Fruit fly (Drosophila melanogaster) whole organism, embryonic: ENCODE data around the gene ninaD.
A peak's percentile ranks its signal among the peaks of the same experiment; 100 is the strongest.

ENCODE experiments used
- Aef1 ChIP-seq: fragments of 200-800 bp; sonication (Bioruptor generic); IDR thresholded peaks from 3 replicates; pipeline ENCODE4 v1.3.6; 2022; ENCODE audit warnings: missing biosample characterization, missing genetic modification characterization
- Atf3 ChIP-seq: fragments of 200-800 bp; sonication (Bioruptor generic); optimal IDR thresholded peaks from 3 replicates; lab custom pipeline; 2016; ENCODE audit warnings: missing biosample characterization, missing genetic modification characterization
- CG10267 ChIP-seq: fragments of 200-800 bp; sonication (Bioruptor generic); optimal IDR thresholded peaks from 2 replicates; lab custom pipeline; 2018; ENCODE audit warnings: missing biosample characterization, mild to moderate bottlenecking, missing genetic modification characterization, moderate library complexity
- CG11456 ChIP-seq: fragments of 200-800 bp; sonication (Bioruptor generic); IDR thresholded peaks from 3 replicates; pipeline ENCODE4 v1.3.6; 2022; ENCODE audit warnings: missing biosample characterization, missing genetic modification characterization
- CG12071 ChIP-seq: fragments of 200-800 bp; sonication (Bioruptor generic); optimal IDR thresholded peaks from 3 replicates; lab custom pipeline; 2018; ENCODE audit warnings: missing biosample characterization, mild to moderate bottlenecking, missing genetic modification characterization
- CG12236 ChIP-seq: fragments of 200-800 bp; sonication (Bioruptor generic); optimal IDR thresholded peaks from 2 replicates; lab custom pipeline; 2016; ENCODE audit warnings: missing biosample characterization, missing genetic modification characterization
- CG14667 ChIP-seq: fragments of 200-800 bp; sonication (Bioruptor generic); IDR thresholded peaks from 2 replicates; pipeline ENCODE4 v1.3.6; 2022; ENCODE audit warnings: missing biosample characterization, missing genetic modification characterization
- CG15073 ChIP-seq: fragments of 200-800 bp; sonication (Bioruptor generic); optimal IDR thresholded peaks from 2 replicates; lab custom pipeline; 2016; ENCODE audit warnings: missing biosample characterization, missing genetic modification characterization
- CG15514 ChIP-seq: fragments of 200-800 bp; sonication (Bioruptor generic); optimal IDR thresholded peaks from 3 replicates; lab custom pipeline; 2017; ENCODE audit warnings: missing biosample characterization, missing genetic modification characterization, mild to moderate bottlenecking, moderate library complexity, missing genetic modification reagents
- CG18619 ChIP-seq: fragments of 200-800 bp; sonication (Bioruptor generic); optimal IDR thresholded peaks from 3 replicates; lab custom pipeline; 2017; ENCODE audit warnings: missing biosample characterization, mild to moderate bottlenecking, missing genetic modification characterization
- CG32767 ChIP-seq: fragments of 200-800 bp; sonication (Bioruptor generic); IDR thresholded peaks from 2 replicates; pipeline ENCODE4 v1.3.6; 2022; ENCODE audit warnings: missing biosample characterization, missing genetic modification characterization
- CG3838 ChIP-seq: fragments of 200-800 bp; sonication (Bioruptor generic); optimal IDR thresholded peaks from 3 replicates; lab custom pipeline; 2016; ENCODE audit warnings: missing biosample characterization, missing genetic modification characterization
- CG4854 ChIP-seq: fragments of 200-800 bp; sonication (Bioruptor generic); optimal IDR thresholded peaks from 2 replicates; lab custom pipeline; 2016; ENCODE audit warnings: missing biosample characterization, missing genetic modification characterization, inconsistent platforms
- CG7928 ChIP-seq: fragments of 200-800 bp; sonication (Bioruptor generic); optimal IDR thresholded peaks from 2 replicates; lab custom pipeline; 2017; ENCODE audit warnings: missing biosample characterization, mild to moderate bottlenecking, missing genetic modification characterization
- CG8290 ChIP-seq, 3 experiments: fragments of 200-800 bp; sonication (Bioruptor generic); optimal IDR thresholded peaks; 2 replicates each; lab custom pipeline; 2016 to 2019; ENCODE audit warnings: missing biosample characterization in 3 of 3, missing genetic modification characterization in 3 of 3, mild to moderate bottlenecking in 2 of 3, moderate library complexity in 1 of 3
- CG8944 ChIP-seq: fragments of 200-800 bp; sonication (Bioruptor generic); optimal IDR thresholded peaks from 3 replicates; lab custom pipeline; 2016; ENCODE audit warnings: missing biosample characterization, missing genetic modification characterization
- E2f1 ChIP-seq: fragments of 200-800 bp; sonication (Bioruptor generic); IDR thresholded peaks from 2 replicates; pipeline ENCODE4 v1.3.6; 2022; ENCODE audit warnings: missing biosample characterization, missing genetic modification characterization
- Fer2 ChIP-seq: fragments of 200-800 bp; sonication (Bioruptor generic); optimal IDR thresholded peaks from 2 replicates; lab custom pipeline; 2018; ENCODE audit warnings: missing biosample characterization, mild to moderate bottlenecking, missing genetic modification characterization, moderate library complexity
- GATAe ChIP-seq: fragments of 200-800 bp; sonication (Bioruptor generic); conservative IDR thresholded peaks from 2 replicates; pipeline ENCODE4 v1.3.6; 2022; ENCODE audit warnings: missing biosample characterization, missing genetic modification characterization
- HLH4C ChIP-seq: fragments of 200-800 bp; sonication (Bioruptor generic); IDR thresholded peaks from 3 replicates; pipeline ENCODE4 v1.3.6; 2022; ENCODE audit warnings: missing biosample characterization, missing genetic modification characterization; ENCODE audit not compliant: partially characterized antibody
- Hr39 ChIP-seq: fragments of >200 bp; optimal IDR thresholded peaks from 2 replicates; lab custom pipeline; 2017
- Hr51 ChIP-seq, 2 experiments: fragments of 200-800 bp; sonication (Bioruptor generic); optimal IDR thresholded peaks; 2 replicates in 1 of 2; 3 replicates in 1 of 2; lab custom pipeline; 2016 to 2018; ENCODE audit warnings: missing biosample characterization in 2 of 2, missing genetic modification characterization in 2 of 2, mild to moderate bottlenecking in 1 of 2, moderate library complexity in 1 of 2
- Lim3 ChIP-seq: fragments of 200-800 bp; sonication (Bioruptor generic); IDR thresholded peaks from 2 replicates; pipeline ENCODE4 v1.3.6; 2022; ENCODE audit warnings: missing biosample characterization, missing genetic modification characterization
- Mad ChIP-seq: fragments of 200-800 bp; sonication (Bioruptor generic); optimal IDR thresholded peaks from 2 replicates; lab custom pipeline; 2016; ENCODE audit warnings: missing biosample characterization, missing genetic modification characterization
- Meics ChIP-seq: fragments of 200-800 bp; sonication (Bioruptor generic); optimal IDR thresholded peaks from 2 replicates; lab custom pipeline; 2017; ENCODE audit warnings: missing biosample characterization, mild to moderate bottlenecking, missing genetic modification characterization
- Mrtf ChIP-seq: fragments of 200-800 bp; sonication (Bioruptor generic); IDR thresholded peaks from 3 replicates; pipeline ENCODE4 v1.3.6; 2022; ENCODE audit warnings: missing biosample characterization, missing genetic modification characterization
- Rfx ChIP-seq: fragments of 200-800 bp; sonication (Bioruptor generic); IDR thresholded peaks from 2 replicates; pipeline ENCODE4 v1.3.6; 2022; ENCODE audit warnings: missing biosample characterization, missing genetic modification characterization
- Scr ChIP-seq: fragments of 200-800 bp; sonication (Bioruptor generic); IDR thresholded peaks from 2 replicates; pipeline ENCODE4 v1.3.6; 2022; ENCODE audit warnings: missing biosample characterization, missing genetic modification characterization; ENCODE audit not compliant: partially characterized antibody
- Xrp1 ChIP-seq: fragments of 200-800 bp; sonication (Bioruptor generic); IDR thresholded peaks from 2 replicates; pipeline ENCODE4 v1.3.6; 2022; ENCODE audit warnings: missing biosample characterization, missing genetic modification characterization
- bab2 ChIP-seq: fragments of 200-800 bp; sonication (Bioruptor generic); optimal IDR thresholded peaks from 2 replicates; lab custom pipeline; 2016; ENCODE audit warnings: missing biosample characterization, missing genetic modification characterization
- cas ChIP-seq: fragments of 200-800 bp; sonication (Bioruptor generic); IDR thresholded peaks from 2 replicates; pipeline ENCODE4 v1.3.6; 2022; ENCODE audit warnings: missing biosample characterization, missing genetic modification characterization
- croc ChIP-seq: fragments of 200-800 bp; sonication (Bioruptor generic); conservative IDR thresholded peaks from 3 replicates; pipeline ENCODE4 v1.3.6; 2022; ENCODE audit warnings: missing biosample characterization, missing genetic modification characterization
- fd102C ChIP-seq: fragments of 200-800 bp; sonication (Bioruptor generic); optimal IDR thresholded peaks from 2 replicates; lab custom pipeline; 2018; ENCODE audit warnings: missing biosample characterization, mild to moderate bottlenecking, missing genetic modification characterization, moderate library complexity
- fd64A ChIP-seq: fragments of 200-800 bp; sonication (Bioruptor generic); optimal IDR thresholded peaks from 3 replicates; lab custom pipeline; 2018; ENCODE audit warnings: missing biosample characterization, mild to moderate bottlenecking, missing genetic modification characterization
- gce ChIP-seq: fragments of 200-800 bp; sonication (Bioruptor generic); IDR thresholded peaks from 3 replicates; pipeline ENCODE4 v1.3.6; 2022; ENCODE audit warnings: missing biosample characterization, missing genetic modification characterization
- grn ChIP-seq: fragments of 200-800 bp; sonication (Bioruptor generic); optimal IDR thresholded peaks from 3 replicates; lab custom pipeline; 2017; ENCODE audit warnings: missing biosample characterization, missing genetic modification characterization
- h ChIP-seq: fragments of >200 bp; optimal IDR thresholded peaks from 2 replicates; lab custom pipeline; 2017
- nerfin-1 ChIP-seq: fragments of 200-800 bp; sonication (Bioruptor generic); optimal IDR thresholded peaks from 3 replicates; lab custom pipeline; 2019; ENCODE audit warnings: missing biosample characterization, mild to moderate bottlenecking, missing genetic modification characterization, moderate library complexity
- row ChIP-seq: fragments of 200-800 bp; sonication (Bioruptor generic); IDR thresholded peaks from 3 replicates; pipeline ENCODE4 v1.3.6; 2022; ENCODE audit warnings: missing biosample characterization, missing genetic modification characterization
- seq ChIP-seq: fragments of 200-800 bp; sonication (Bioruptor generic); IDR thresholded peaks from 2 replicates; pipeline ENCODE4 v1.3.6; 2022; ENCODE audit warnings: missing biosample characterization, missing genetic modification characterization
- slou ChIP-seq: fragments of 200-800 bp; sonication (Bioruptor generic); optimal IDR thresholded peaks from 3 replicates; lab custom pipeline; 2016; ENCODE audit warnings: missing biosample characterization, missing genetic modification characterization
- so ChIP-seq: fragments of 200-800 bp; sonication (Bioruptor generic); IDR thresholded peaks from 3 replicates; pipeline ENCODE4 v1.3.6; 2022; ENCODE audit warnings: missing biosample characterization, missing genetic modification characterization
- sqz ChIP-seq: fragments of 200-800 bp; sonication (Bioruptor generic); optimal IDR thresholded peaks from 3 replicates; lab custom pipeline; 2018; ENCODE audit warnings: missing biosample characterization, mild to moderate bottlenecking, missing genetic modification characterization
- tio ChIP-seq: fragments of 200-800 bp; sonication (Bioruptor generic); optimal IDR thresholded peaks from 2 replicates; lab custom pipeline; 2017; ENCODE audit warnings: missing biosample characterization, missing genetic modification characterization, inconsistent platforms
- tna ChIP-seq: fragments of 200-800 bp; sonication (Bioruptor generic); IDR thresholded peaks from 2 replicates; pipeline ENCODE4 v1.3.6; 2022; ENCODE audit warnings: missing biosample characterization, missing genetic modification characterization; ENCODE audit not compliant: partially characterized antibody
- vfl ChIP-seq: fragments of 200-800 bp; sonication (Bioruptor generic); optimal IDR thresholded peaks from 2 replicates; lab custom pipeline; 2016; ENCODE audit warnings: missing biosample characterization, missing genetic modification characterization
- wek ChIP-seq: fragments of 200-800 bp; sonication (Bioruptor generic); optimal IDR thresholded peaks from 3 replicates; lab custom pipeline; 2018; ENCODE audit warnings: missing biosample characterization, mild to moderate bottlenecking, missing genetic modification characterization, moderate library complexity
- zen ChIP-seq: fragments of 200-800 bp; sonication (Bioruptor generic); optimal IDR thresholded peaks from 3 replicates; lab custom pipeline; 2018; ENCODE audit warnings: missing biosample characterization, mild to moderate bottlenecking, missing genetic modification characterization, moderate library complexity
- zf30C ChIP-seq: fragments of 200-800 bp; sonication (Bioruptor generic); optimal IDR thresholded peaks from 3 replicates; lab custom pipeline; 2018; ENCODE audit warnings: missing biosample characterization, mild to moderate bottlenecking, missing genetic modification characterization

Gene ninaD

dm6 chr2L:18112435-18112834 is 31.0 kb downstream of the ninaD start:
- TF ChIP-seq CG8944 (GFP tag; lab: Kevin White, UChicago) (no peak), nerfin-1 (tag; lab: Kevin White, UChicago) (no peak), Aef1 (GFP tag; lab: Robert Waterston, UW) (no peak), Mad (GFP tag; lab: Kevin White, UChicago) (no peak)
- TF ChIP-seq, all 482 proteins: peak for 0

dm6 chr2L:18113079-18113478 is 31.7 kb downstream of the ninaD start, which contains the start of gene CG44476:
Gene CG44476, minus strand, starts transcription at chr2L:18113179.
- TF ChIP-seq h (lab: Kevin White, UChicago): no peak
- no peak for TF ChIP-seq vfl (GFP tag; lab: Kevin White, UChicago)
- TF ChIP-seq CG11456: no peak
- TF ChIP-seq Hr51 (GFP tag; optimal IDR thresholded peaks at IDR 0.05; lab: Kevin White, UChicago): no peak
- TF ChIP-seq row (GFP tag; lab: Robert Waterston, UW): no peak
- TF ChIP-seq CG3838: no peak
- TF ChIP-seq fd102C (GFP tag; lab: Kevin White, UChicago): no peak
- TF ChIP-seq Hr39 (lab: Kevin White, UChicago): no peak
- TF ChIP-seq Xrp1 (GFP tag; lab: Robert Waterston, UW): no peak
- TF ChIP-seq Atf3 (GFP tag; lab: Kevin White, UChicago): no peak
- TF ChIP-seq tio (GFP tag; lab: Kevin White, UChicago): no peak
- TF ChIP-seq zf30C (GFP tag; lab: Kevin White, UChicago): no peak
- TF ChIP-seq, all 482 proteins: peak for 0

- no peak for TF ChIP-seq zen (tag; lab: Kevin White, UChicago)
- no peak for TF ChIP-seq seq (GFP tag; lab: Robert Waterston, UW)
- no peak for TF ChIP-seq bab2 (GFP tag; lab: Kevin White, UChicago)
- peak; percentile 92 for TF ChIP-seq grn (GFP tag; lab: Kevin White, UChicago)
- no peak for TF ChIP-seq croc (GFP tag; lab: Robert Waterston, UW)
- no peak for TF ChIP-seq slou (GFP tag; lab: Kevin White, UChicago)
- TF ChIP-seq CG8290 (GFP tag; optimal IDR thresholded peaks at IDR 0.05; lab: Kevin White, UChicago): no peak
- no peak for TF ChIP-seq CG8290 (tag; optimal IDR thresholded peaks at IDR 0.05; lab: Kevin White, UChicago)
- no peak for TF ChIP-seq gce
- TF ChIP-seq CG12236 (GFP tag; lab: Kevin White, UChicago): no peak
- no peak for TF ChIP-seq Rfx (GFP tag; lab: Robert Waterston, UW)
- no peak for TF ChIP-seq E2f1 (GFP tag; lab: Robert Waterston, UW)
- no peak for TF ChIP-seq cas (GFP tag; lab: Robert Waterston, UW)
- TF ChIP-seq CG15073 (GFP tag; lab: Kevin White, UChicago): no peak
- TF ChIP-seq Mrtf: no peak
- TF ChIP-seq CG32767 (GFP tag; lab: Robert Waterston, UW): no peak
- TF ChIP-seq CG4854 (GFP tag; lab: Kevin White, UChicago): no peak
- no peak for TF ChIP-seq wek
- no peak for TF ChIP-seq Fer2 (tag; lab: Kevin White, UChicago)
- TF ChIP-seq Lim3: 0 out of 2 replicates have a peak, but pooled peaks have one; percentile 10
- no peak for TF ChIP-seq HLH4C (GFP tag; lab: Robert Waterston, UW)
- no peak for TF ChIP-seq tna
- TF ChIP-seq CG10267 (tag; lab: Kevin White, UChicago): no peak
- TF ChIP-seq CG12071 (GFP tag; lab: Kevin White, UChicago): no peak
- TF ChIP-seq CG18619: no peak
- TF ChIP-seq Scr (GFP tag; lab: Robert Waterston, UW): no peak
- TF ChIP-seq GATAe: peak; percentile 69
- no peak for TF ChIP-seq fd64A (GFP tag; lab: Kevin White, UChicago)
- no peak for TF ChIP-seq CG7928 (GFP tag; lab: Kevin White, UChicago)
- no peak for TF ChIP-seq CG14667 (GFP tag; lab: Robert Waterston, UW)
- TF ChIP-seq CG15514: no peak
- TF ChIP-seq Meics: no peak
- TF ChIP-seq so (GFP tag; lab: Robert Waterston, UW): no peak
- TF ChIP-seq sqz (GFP tag; lab: Kevin White, UChicago): no peak
Measured at dm6 chr2L:18114176-18114703, 32.8 kb downstream of the ninaD start, which contains the start of gene CG15152. Gene CG15152, plus strand, starts transcription at chr2L:18114547.
